Worm (Caenorhabditis elegans) whole organism, mixed stage, embryonic: ENCODE measurements around the gene K10C2.8.

Experiments used
- M03D4.4 ChIP-seq: sonication (generic microtip); optimal IDR thresholded peaks from 2 replicates; lab custom pipeline; 2017; ENCODE audit warnings: mild to moderate bottlenecking, missing genetic modification characterization, missing compliant biosample characterization
- bed-3 ChIP-seq: fragments of 200-800 bp; sonication (Bioruptor generic); optimal IDR thresholded peaks from 3 replicates; lab custom pipeline; 2018; ENCODE audit warnings: mild to moderate bottlenecking, missing genetic modification characterization, moderate library complexity, missing compliant biosample characterization
- blmp-1 ChIP-seq: fragments of 150-350 bp; optimal IDR thresholded peaks from 2 replicates; lab custom pipeline; 2014; ENCODE audit warnings: missing biosample characterization, missing genetic modification characterization
- ceh-39 ChIP-seq: fragments of 150-350 bp; optimal IDR thresholded peaks from 2 replicates; lab custom pipeline; 2014; ENCODE audit warnings: missing biosample characterization, missing genetic modification characterization
- ceh-43 ChIP-seq: fragments of 200-800 bp; sonication (Bioruptor generic); optimal IDR thresholded peaks from 2 replicates; lab custom pipeline; 2018; ENCODE audit warnings: mild to moderate bottlenecking, missing genetic modification characterization, moderate library complexity, missing compliant biosample characterization
- ceh-83 ChIP-seq: fragments of 200-800 bp; sonication (Bioruptor generic); optimal IDR thresholded peaks from 2 replicates; lab custom pipeline; 2018; ENCODE audit warnings: mild to moderate bottlenecking, missing genetic modification characterization, missing compliant biosample characterization
- ces-1 ChIP-seq: fragments of 150-350 bp; optimal IDR thresholded peaks from 2 replicates; lab custom pipeline; 2014; ENCODE audit warnings: missing biosample characterization, missing genetic modification reagents, missing genetic modification characterization
- drap-1 ChIP-seq: fragments of 200-800 bp; sonication (Bioruptor generic); optimal IDR thresholded peaks from 3 replicates; lab custom pipeline; 2018; ENCODE audit warnings: mild to moderate bottlenecking, missing genetic modification characterization, missing compliant biosample characterization
- elt-1 ChIP-seq: sonication (generic microtip); optimal IDR thresholded peaks from 2 replicates; lab custom pipeline; 2017; ENCODE audit warnings: missing genetic modification characterization, mild to moderate bottlenecking, missing compliant biosample characterization, antibody characterized with exemption, moderate library complexity, borderline replicate concordance; ENCODE audit not compliant: insufficient read depth
- elt-3 ChIP-seq: fragments of 150-350 bp; optimal IDR thresholded peaks from 2 replicates; lab custom pipeline; 2014; ENCODE audit warnings: missing biosample characterization, missing genetic modification characterization
- flh-1 ChIP-seq: fragments of 200-800 bp; sonication (Bioruptor generic); optimal IDR thresholded peaks from 2 replicates; lab custom pipeline; 2018; ENCODE audit warnings: mild to moderate bottlenecking, missing genetic modification characterization, moderate library complexity, missing compliant biosample characterization
- ham-2 ChIP-seq: fragments of 200-800 bp; sonication (Bioruptor generic); optimal IDR thresholded peaks from 2 replicates; lab custom pipeline; 2018; ENCODE audit warnings: mild to moderate bottlenecking, missing genetic modification characterization, missing compliant biosample characterization
- hlh-1 ChIP-seq: fragments of 150-350 bp; optimal IDR thresholded peaks from 2 replicates; lab custom pipeline; 2014; ENCODE audit warnings: missing biosample characterization, missing genetic modification reagents, missing genetic modification characterization
- lin-13 ChIP-seq: fragments of 150-350 bp; optimal IDR thresholded peaks from 2 replicates; lab custom pipeline; 2014; ENCODE audit warnings: missing biosample characterization, missing genetic modification characterization
- lin-32 ChIP-seq: fragments of 200-800 bp; sonication (Bioruptor generic); optimal IDR thresholded peaks from 2 replicates; lab custom pipeline; 2018; ENCODE audit warnings: mild to moderate bottlenecking, missing genetic modification characterization, missing compliant biosample characterization
- lsy-2 ChIP-seq: fragments of 150-350 bp; optimal IDR thresholded peaks from 2 replicates; lab custom pipeline; 2014; ENCODE audit warnings: missing biosample characterization, missing genetic modification characterization
- mep-1 ChIP-seq: fragments of 150-350 bp; optimal IDR thresholded peaks from 2 replicates; lab custom pipeline; 2017; ENCODE audit warnings: missing biosample characterization, missing genetic modification reagents, missing genetic modification characterization, inconsistent platforms
- nhr-12 ChIP-seq: fragments of 150-350 bp; optimal IDR thresholded peaks from 2 replicates; lab custom pipeline; 2014; ENCODE audit warnings: missing biosample characterization, missing genetic modification characterization
- nhr-2 ChIP-seq: fragments of 150-350 bp; optimal IDR thresholded peaks from 2 replicates; lab custom pipeline; 2014; ENCODE audit warnings: missing biosample characterization, missing genetic modification characterization
- nhr-28 ChIP-seq: fragments of 150-350 bp; optimal IDR thresholded peaks from 2 replicates; lab custom pipeline; 2014; ENCODE audit warnings: missing biosample characterization, missing genetic modification characterization
- pha-4 ChIP-seq: fragments of 150-350 bp; optimal IDR thresholded peaks from 2 replicates; lab custom pipeline; 2018; ENCODE audit warnings: missing biosample characterization, missing genetic modification reagents, missing genetic modification characterization
- sem-2 ChIP-seq: fragments of 200-800 bp; sonication (Bioruptor generic); optimal IDR thresholded peaks from 2 replicates; lab custom pipeline; 2018; ENCODE audit warnings: mild to moderate bottlenecking, missing genetic modification characterization, missing compliant biosample characterization
- snpc-4 ChIP-seq: fragments of 150-350 bp; optimal IDR thresholded peaks from 2 replicates; lab custom pipeline; 2014; ENCODE audit warnings: missing biosample characterization, missing genetic modification characterization
- sptf-1 ChIP-seq: sonication (generic microtip); optimal IDR thresholded peaks from 2 replicates; lab custom pipeline; 2017; ENCODE audit warnings: mild to moderate bottlenecking, missing genetic modification characterization, moderate library complexity, missing compliant biosample characterization
- tbx-8 ChIP-seq: fragments of 200-800 bp; sonication (Bioruptor generic); optimal IDR thresholded peaks from 2 replicates; lab custom pipeline; 2018; ENCODE audit warnings: mild to moderate bottlenecking, missing genetic modification characterization, moderate library complexity, missing compliant biosample characterization
- unc-120 ChIP-seq: sonication (generic microtip); optimal IDR thresholded peaks from 2 replicates; lab custom pipeline; 2017; ENCODE audit warnings: missing genetic modification characterization, missing compliant biosample characterization; ENCODE audit not compliant: poor library complexity, severe bottlenecking
- unc-39 ChIP-seq: fragments of 150-350 bp; optimal IDR thresholded peaks from 2 replicates; lab custom pipeline; 2014; ENCODE audit warnings: missing biosample characterization, missing genetic modification characterization
- unc-62 ChIP-seq: fragments of 150-350 bp; optimal IDR thresholded peaks from 2 replicates; lab custom pipeline; 2014; ENCODE audit warnings: missing biosample characterization, missing genetic modification reagents, missing genetic modification characterization
- ztf-11 ChIP-seq: fragments of 150-350 bp; optimal IDR thresholded peaks from 2 replicates; lab custom pipeline; 2014; ENCODE audit warnings: missing biosample characterization, missing genetic modification characterization

K10C2.8 gene

DNA sequence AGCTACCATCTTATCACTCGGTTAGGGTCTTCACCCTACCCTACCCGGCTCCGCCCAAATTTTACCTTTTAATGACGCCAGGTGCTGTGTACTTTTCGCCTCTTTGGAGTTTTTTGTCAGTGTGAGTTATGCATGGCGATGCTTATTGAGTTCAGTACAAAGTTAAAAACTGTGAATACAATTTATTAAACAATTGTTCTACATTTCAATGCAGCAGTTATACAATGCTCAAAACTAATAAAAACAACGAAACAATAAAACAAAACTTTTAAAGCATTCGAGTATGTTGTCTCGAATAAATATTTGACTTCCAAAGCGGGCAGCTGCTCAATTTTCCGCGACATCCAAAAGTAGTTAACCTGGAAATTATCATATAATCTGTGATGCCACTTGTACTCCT lies 6.9 kb downstream of the K10C2.8 start, which contains the start of gene ctsa-2:
Gene ctsa-2, minus strand, starts transcription at position 101 of the 400 bp plus-strand sequence.
- TF ChIP-seq ceh-39 (no peak), pha-4 (no peak), elt-1 (tag; lab: Kevin White, UChicago) (no peak), sem-2 (GFP tag; lab: Kevin White, UChicago) (no peak), drap-1 (GFP tag; lab: Kevin White, UChicago) (no peak), lsy-2 (no peak), ceh-43 (GFP tag; lab: Kevin White, UChicago) (no peak), sptf-1 (no peak), unc-39 (tag; lab: Kevin White, UChicago) (no peak), ces-1 (GFP tag; lab: Kevin White, UChicago) (no peak), tbx-8 (no peak), lin-13 (tag; lab: Kevin White, UChicago) (no peak), mep-1 (tag; lab: Kevin White, UChicago) (no peak), blmp-1 (tag; lab: Kevin White, UChicago) (no peak), bed-3 (GFP tag; lab: Kevin White, UChicago) (no peak), nhr-2 (tag; lab: Kevin White, UChicago) (no peak), ztf-11 (no peak), unc-120 (tag; lab: Kevin White, UChicago) (no peak), ceh-83 (GFP tag; lab: Kevin White, UChicago) (no peak)
- TF ChIP-seq, all 35 proteins: peak for 0

DNA sequence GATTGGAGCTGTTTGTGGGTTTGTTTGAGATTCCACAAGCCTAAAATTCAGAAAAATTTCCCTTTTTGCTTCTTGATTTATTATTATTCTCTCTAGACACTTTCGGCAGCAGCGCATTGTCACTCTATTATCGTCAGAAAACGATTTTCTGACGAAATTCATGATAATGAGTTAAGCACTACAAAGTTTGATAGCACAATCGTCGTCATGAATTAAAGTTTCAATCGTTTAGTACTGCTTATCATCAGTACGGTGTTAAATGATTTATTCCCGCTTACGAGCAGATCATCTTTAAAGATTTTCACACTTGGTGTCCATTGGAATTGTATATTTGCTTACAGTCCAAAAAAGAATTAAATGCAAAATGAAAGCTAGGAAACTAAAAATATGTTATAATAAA lies 7.9 kb downstream of the K10C2.8 start:
- TF ChIP-seq unc-39 (tag; lab: Kevin White, UChicago), result no peak
- TF ChIP-seq elt-1 (tag; lab: Kevin White, UChicago), result no peak

DNA sequence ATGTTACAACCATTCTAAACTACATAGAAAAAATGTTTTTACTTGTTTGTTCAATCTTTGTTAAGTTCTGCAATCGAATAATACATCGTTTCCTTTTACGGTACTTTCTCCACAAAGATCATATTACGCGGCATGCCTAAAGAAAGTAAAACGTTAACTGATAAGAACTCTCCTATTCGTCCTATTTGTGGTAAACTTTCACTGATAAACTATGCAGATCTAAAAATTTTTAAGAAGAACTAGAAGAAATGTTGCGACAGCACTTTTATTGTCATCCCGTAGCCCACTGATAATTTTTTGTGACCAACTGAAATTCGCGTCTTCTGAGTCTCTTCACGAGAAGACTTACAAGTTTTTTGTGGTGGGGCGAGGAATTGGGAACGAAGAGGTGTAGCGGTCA lies 10.3 kb downstream of the K10C2.8 start:
- TF ChIP-seq sptf-1 (no peak), hlh-1 (tag; lab: Kevin White, UChicago) (no peak), nhr-28 (no peak)

DNA sequence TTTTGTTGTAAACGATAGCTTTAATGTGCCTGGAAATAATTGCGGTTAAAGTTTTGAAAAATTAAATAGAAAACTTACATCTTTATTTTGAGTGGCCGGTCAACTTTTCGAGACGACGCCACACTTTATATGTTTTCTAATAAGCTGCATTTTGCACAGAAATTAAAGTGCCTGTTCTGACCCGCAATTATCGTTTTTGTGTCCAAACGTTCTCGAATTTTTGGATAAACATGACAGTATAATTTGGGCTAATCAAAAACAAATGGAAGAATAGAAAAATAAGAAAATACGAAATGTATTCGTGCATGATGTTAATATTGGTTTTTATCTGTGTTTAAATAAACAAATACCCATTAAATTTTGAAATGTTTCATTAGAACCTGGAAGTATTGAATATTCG lies 16.8 kb downstream of the K10C2.8 start, which contains the start of gene K10C2.12:
Gene K10C2.12, minus strand, starts transcription at position 101 of the 400 bp plus-strand sequence.
- no peak for TF ChIP-seq ceh-43 (GFP tag; lab: Kevin White, UChicago)
- TF ChIP-seq M03D4.4 (tag; lab: Kevin White, UChicago), result no peak
- no peak for TF ChIP-seq sptf-1
- no peak for TF ChIP-seq hlh-1 (tag; lab: Kevin White, UChicago)
- TF ChIP-seq snpc-4 (tag; lab: Kevin White, UChicago), result no peak
- no peak for TF ChIP-seq unc-62 (GFP tag; lab: Kevin White, UChicago)
- no peak for TF ChIP-seq nhr-12 (tag; lab: Kevin White, UChicago)
- no peak for TF ChIP-seq unc-39 (tag; lab: Kevin White, UChicago)
- TF ChIP-seq elt-3, result no peak
- TF ChIP-seq tbx-8, result no peak
- no peak for TF ChIP-seq mep-1 (tag; lab: Kevin White, UChicago)
- no peak for TF ChIP-seq unc-120 (tag; lab: Kevin White, UChicago)
- TF ChIP-seq lin-13 (tag; lab: Kevin White, UChicago), result no peak
- TF ChIP-seq flh-1 (GFP tag; lab: Kevin White, UChicago), result no peak
- no peak for TF ChIP-seq ham-2 (GFP tag; lab: Kevin White, UChicago)
- TF ChIP-seq lin-32, result no peak

DNA sequence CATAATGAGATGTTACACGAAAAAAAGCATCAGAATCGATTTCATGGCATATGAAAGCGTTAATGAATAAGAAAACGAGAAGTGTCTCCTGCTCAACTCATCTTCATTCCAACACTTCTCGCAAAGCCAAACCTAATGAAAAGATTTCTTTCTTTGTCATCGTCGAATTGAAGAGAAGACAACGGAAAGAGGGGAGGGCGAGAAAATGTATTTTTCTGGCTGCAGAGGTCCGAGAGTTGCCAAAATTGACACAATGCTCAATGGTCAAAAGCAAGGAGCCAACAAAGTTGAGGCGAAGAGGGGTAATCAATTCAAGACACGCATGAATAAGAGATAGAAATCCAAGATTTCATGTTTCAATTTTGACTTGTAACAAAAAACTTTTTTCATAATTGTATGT lies 18.3 kb downstream of the K10C2.8 start:
- peak; percentile 71 for TF ChIP-seq ces-1 (GFP tag; lab: Kevin White, UChicago)
- no peak for TF ChIP-seq ceh-39

DNA sequence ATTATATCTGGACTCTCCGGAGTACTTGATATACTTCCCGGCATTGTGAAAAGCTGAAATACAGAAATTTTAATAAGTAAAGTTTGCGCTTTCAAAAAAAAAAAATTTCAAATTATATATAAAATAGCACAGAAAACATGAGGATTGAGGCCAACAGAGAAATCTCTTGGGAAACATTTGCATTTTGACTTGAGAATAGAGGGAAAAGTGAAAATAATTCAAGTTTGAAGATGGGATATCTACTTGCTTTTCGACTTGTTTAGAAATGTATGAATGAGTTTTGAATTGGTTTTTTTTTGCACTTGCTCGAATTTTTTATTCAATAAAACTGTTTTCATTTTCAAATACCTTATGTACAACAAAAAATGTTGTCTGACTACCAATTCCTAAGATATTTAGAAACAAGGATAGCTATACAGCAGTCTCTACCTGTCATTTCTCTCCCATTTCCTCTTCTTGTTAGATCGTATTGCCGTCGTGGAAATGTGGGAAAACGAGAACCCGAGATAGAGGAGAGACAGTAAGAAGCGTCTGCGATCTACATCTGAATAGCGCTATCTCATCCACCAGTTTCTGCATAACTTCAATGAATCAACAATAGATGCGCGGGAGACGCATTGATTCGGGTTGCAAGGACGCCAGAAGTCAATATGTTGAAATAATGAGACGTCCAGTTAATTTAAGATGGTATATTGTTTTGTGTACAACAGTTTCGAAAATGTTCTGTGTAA lies 20.9 kb downstream of the K10C2.8 start, which contains the start of gene T22E5.6:
Gene T22E5.6, minus strand, starts transcription at position 51 of the 731 bp plus-strand sequence.
- TF ChIP-seq bed-3 (GFP tag; lab: Kevin White, UChicago), result no peak
- TF ChIP-seq unc-120 (tag; lab: Kevin White, UChicago), result no peak
- TF ChIP-seq ham-2 (GFP tag; lab: Kevin White, UChicago), result peak; percentile 7
